Worm (Caenorhabditis elegans): ENCODE measurements around the gene gst-1.

ce11 chrIII:9053263-9053662, 5.9 kb upstream of the gst-1 start:
- TF ChIP-seq W03F9.2 (tag; optimal IDR thresholded peaks at IDR 0.05), result no peak
- TF ChIP-seq him-1 (tag; optimal IDR thresholded peaks at IDR 0.05), result no peak

All from whole organism, L4/young adult.